Worm (Caenorhabditis elegans) whole organism, L4/young adult: ENCODE data around the gene C02B10.3.

Experiments
- dao-5 ChIP-seq: sonication (generic microtip); optimal IDR thresholded peaks from 2 replicates; lab custom pipeline; 2016; ENCODE audit warnings: missing genotype, missing genetic modification characterization, moderate library complexity, missing compliant biosample characterization
- him-1 ChIP-seq: sonication (generic microtip); optimal IDR thresholded peaks from 2 replicates; lab custom pipeline; 2016; ENCODE audit warnings: missing genotype, missing genetic modification reagents, missing genetic modification characterization, missing compliant biosample characterization

ce11 chrIV:5149793-5150192, 46.7 kb upstream of the C02B10.3 start, which contains the start of gene C24D10.5:
- no peak for TF ChIP-seq him-1 (tag; lab: Kevin White, UChicago)
- no peak for TF ChIP-seq dao-5 (tag; lab: Kevin White, UChicago)
